Fruit fly (Drosophila melanogaster) whole organism, prepupa: ENCODE measurements around the gene CG15356.

Experiments used
- Blimp-1 ChIP-seq: fragments of 200-800 bp; sonication (Bioruptor generic); optimal IDR thresholded peaks from 3 replicates; lab custom pipeline; 2017; ENCODE audit warnings: missing biosample characterization, missing genetic modification characterization, mild to moderate bottlenecking, moderate library complexity, missing genetic modification reagents
- CG11762 ChIP-seq: fragments of 200-800 bp; sonication (Bioruptor generic); optimal IDR thresholded peaks from 3 replicates; lab custom pipeline; 2016; ENCODE audit warnings: missing biosample characterization, missing genetic modification characterization; ENCODE audit not compliant: insufficient read depth
- CG11902 ChIP-seq: fragments of 200-800 bp; sonication (Bioruptor generic); optimal IDR thresholded peaks from 3 replicates; lab custom pipeline; 2016; ENCODE audit warnings: missing biosample characterization, missing genetic modification characterization
- CG15336 ChIP-seq: fragments of 200-800 bp; sonication (Bioruptor generic); IDR thresholded peaks from 2 replicates; pipeline ENCODE4 v1.3.6; 2022; ENCODE audit warnings: missing biosample characterization, missing genetic modification characterization
- CG1621 ChIP-seq: fragments of 200-800 bp; sonication (Bioruptor generic); optimal IDR thresholded peaks from 3 replicates; lab custom pipeline; 2018; ENCODE audit warnings: missing biosample characterization, mild to moderate bottlenecking, missing genetic modification characterization
- CG16779 ChIP-seq: fragments of 200-800 bp; sonication (Bioruptor generic); optimal IDR thresholded peaks from 3 replicates; lab custom pipeline; 2017; ENCODE audit warnings: missing biosample characterization, mild to moderate bottlenecking, missing genetic modification characterization
- CG3032 ChIP-seq: fragments of 200-800 bp; optimal IDR thresholded peaks from 2 replicates; lab custom pipeline; 2019; ENCODE audit warnings: missing biosample characterization, mild to moderate bottlenecking, missing genetic modification characterization, moderate library complexity
- CG31627 ChIP-seq: fragments of 200-800 bp; sonication (Bioruptor generic); optimal IDR thresholded peaks from 3 replicates; lab custom pipeline; 2016; ENCODE audit warnings: missing biosample characterization, missing genetic modification characterization
- CG32006 ChIP-seq: fragments of 200-800 bp; sonication (Bioruptor generic); optimal IDR thresholded peaks from 3 replicates; lab custom pipeline; 2017; ENCODE audit warnings: missing biosample characterization, mild to moderate bottlenecking, missing genetic modification characterization
- CG34406 ChIP-seq: fragments of 200-800 bp; sonication (Bioruptor generic); optimal IDR thresholded peaks from 3 replicates; lab custom pipeline; 2016; ENCODE audit warnings: missing biosample characterization, missing genetic modification characterization
- CG6163 ChIP-seq: fragments of 200-800 bp; sonication (Bioruptor generic); IDR thresholded peaks from 3 replicates; pipeline ENCODE4 v1.3.6; 2022; ENCODE audit warnings: missing biosample characterization, missing genetic modification characterization
- CG6276 ChIP-seq: fragments of 200-800 bp; sonication (Bioruptor generic); optimal IDR thresholded peaks from 2 replicates; lab custom pipeline; 2017; ENCODE audit warnings: missing biosample characterization, mild to moderate bottlenecking, missing genetic modification characterization
- CG7368 ChIP-seq: fragments of 200-800 bp; sonication (Bioruptor generic); optimal IDR thresholded peaks from 3 replicates; lab custom pipeline; 2016; ENCODE audit warnings: missing biosample characterization, missing genetic modification characterization
- CG8119 ChIP-seq: fragments of 200-800 bp; sonication (Bioruptor generic); IDR thresholded peaks from 3 replicates; pipeline ENCODE4 v1.3.6; 2022; ENCODE audit warnings: missing biosample characterization, missing genetic modification characterization
- Eip75B ChIP-seq: fragments of 200-800 bp; sonication (Bioruptor generic); optimal IDR thresholded peaks from 3 replicates; lab custom pipeline; 2016; ENCODE audit warnings: missing biosample characterization, missing genetic modification characterization
- Eip78C ChIP-seq: fragments of 200-800 bp; sonication (Bioruptor generic); peaks from one replicate; lab custom pipeline; 2016; ENCODE audit warnings: missing biosample characterization, missing genetic modification characterization
- Eip93F ChIP-seq: fragments of 200-800 bp; sonication (Bioruptor generic); optimal IDR thresholded peaks from 2 replicates; lab custom pipeline; 2016; ENCODE audit warnings: missing biosample characterization, mild to moderate bottlenecking, missing genetic modification characterization
- Ets21C ChIP-seq: fragments of 200-800 bp; sonication (Bioruptor generic); optimal IDR thresholded peaks from 3 replicates; lab custom pipeline; 2016; ENCODE audit warnings: missing biosample characterization, missing genetic modification characterization
- Gug ChIP-seq: fragments of 200-800 bp; sonication (Bioruptor generic); IDR thresholded peaks from 2 replicates; pipeline ENCODE4 v1.3.6; 2022; ENCODE audit warnings: missing biosample characterization, missing genetic modification characterization
- Lpt ChIP-seq: fragments of 200-800 bp; sonication (Bioruptor generic); optimal IDR thresholded peaks from 3 replicates; lab custom pipeline; 2016; ENCODE audit warnings: missing biosample characterization, missing genetic modification characterization
- OdsH ChIP-seq: fragments of 200-800 bp; sonication (Bioruptor generic); optimal IDR thresholded peaks from 3 replicates; lab custom pipeline; 2016; ENCODE audit warnings: missing biosample characterization, missing genetic modification characterization
- Sox14 ChIP-seq: fragments of 200-800 bp; sonication (Bioruptor generic); optimal IDR thresholded peaks from 3 replicates; lab custom pipeline; 2016; ENCODE audit warnings: missing biosample characterization, missing genetic modification characterization
- Sox15 ChIP-seq: fragments of 200-800 bp; sonication (Bioruptor generic); optimal IDR thresholded peaks from 3 replicates; lab custom pipeline; 2016; ENCODE audit warnings: missing biosample characterization, missing genetic modification characterization
- achi ChIP-seq: fragments of 200-800 bp; sonication (Bioruptor generic); optimal IDR thresholded peaks from 3 replicates; lab custom pipeline; 2016; ENCODE audit warnings: missing biosample characterization, missing genetic modification characterization
- acj6 ChIP-seq: fragments of 200-800 bp; sonication (Bioruptor generic); optimal IDR thresholded peaks from 3 replicates; lab custom pipeline; 2016; ENCODE audit warnings: missing biosample characterization, missing genetic modification characterization
- cyc ChIP-seq: fragments of 200-800 bp; sonication (Bioruptor generic); optimal IDR thresholded peaks from 3 replicates; lab custom pipeline; 2016; ENCODE audit warnings: missing biosample characterization, missing genetic modification characterization
- dsx ChIP-seq: fragments of 200-800 bp; optimal IDR thresholded peaks from 3 replicates; lab custom pipeline; 2019; ENCODE audit warnings: missing biosample characterization, mild to moderate bottlenecking, missing genetic modification characterization, moderate library complexity; ENCODE audit not compliant: poor library complexity, severe bottlenecking
- eg ChIP-seq: fragments of 200-800 bp; sonication (Bioruptor generic); IDR thresholded peaks from 3 replicates; pipeline ENCODE4 v1.3.6; 2022; ENCODE audit warnings: missing biosample characterization, missing genetic modification characterization
- esn ChIP-seq: fragments of 200-800 bp; sonication (Bioruptor generic); optimal IDR thresholded peaks from 2 replicates; lab custom pipeline; 2016; ENCODE audit warnings: missing biosample characterization, mild to moderate bottlenecking, missing genetic modification characterization, moderate library complexity
- fd85E ChIP-seq: fragments of 200-800 bp; sonication (Bioruptor generic); optimal IDR thresholded peaks from 3 replicates; lab custom pipeline; 2016; ENCODE audit warnings: missing biosample characterization, missing genetic modification characterization
- net ChIP-seq: fragments of 200-800 bp; sonication (Bioruptor generic); optimal IDR thresholded peaks from 3 replicates; lab custom pipeline; 2016; ENCODE audit warnings: missing biosample characterization, missing genetic modification characterization
- pdm3 ChIP-seq: fragments of 200-800 bp; sonication (Bioruptor generic); optimal IDR thresholded peaks from 3 replicates; lab custom pipeline; 2016; ENCODE audit warnings: missing biosample characterization, missing genetic modification characterization
- salr ChIP-seq, 2 experiments: fragments of 200-800 bp; sonication (Bioruptor generic); optimal IDR thresholded peaks; 3 replicates each; lab custom pipeline; 2016 to 2018; ENCODE audit warnings: missing biosample characterization in 2 of 2, missing genetic modification characterization in 2 of 2, mild to moderate bottlenecking in 1 of 2
- spab ChIP-seq: fragments of 200-800 bp; sonication (Bioruptor generic); optimal IDR thresholded peaks from 2 replicates; lab custom pipeline; 2017; ENCODE audit warnings: missing biosample characterization, mild to moderate bottlenecking, missing genetic modification characterization, missing genetic modification reagents
- svp ChIP-seq: fragments of 200-800 bp; sonication (Bioruptor generic); peaks from one replicate; lab custom pipeline; 2016; ENCODE audit warnings: missing biosample characterization, missing genetic modification characterization
- topi ChIP-seq: fragments of 200-800 bp; sonication (Bioruptor generic); optimal IDR thresholded peaks from 3 replicates; lab custom pipeline; 2016; ENCODE audit warnings: missing biosample characterization, missing genetic modification characterization
- vri ChIP-seq: fragments of 200-800 bp; sonication (Bioruptor generic); optimal IDR thresholded peaks from 3 replicates; lab custom pipeline; 2016; ENCODE audit warnings: missing biosample characterization, mild to moderate bottlenecking, missing genetic modification characterization

The CG15356 gene

dm6 chr2L:1947959-1948358 lies 32.6 kb downstream of the CG15356 start:
- TF ChIP-seq svp, result peak; percentile 93
- TF ChIP-seq CG15336, result no peak
- TF ChIP-seq Lpt (GFP tag; lab: Kevin White, UChicago), result no peak
- TF ChIP-seq Sox14 (GFP tag; lab: Kevin White, UChicago), result no peak
- TF ChIP-seq, all 60 proteins: peak for 1

- TF ChIP-seq CG8119 (GFP tag; lab: Robert Waterston, UW), result no peak
- TF ChIP-seq topi (GFP tag; lab: Kevin White, UChicago), result no peak
- TF ChIP-seq CG7368, result no peak
- TF ChIP-seq esn (GFP tag; lab: Kevin White, UChicago), result no peak
These were observed 33.9 kb downstream of the CG15356 start, which contains the start of gene CG33673 for dm6 chr2L:1946628-1947027. TSS of gene CG33673 (minus strand) at chr2L:1946728.

dm6 chr2L:1945609-1946008 lies 34.9 kb downstream of the CG15356 start, which contains the start of gene CG15357:
TSS of gene CG15357 (minus strand) at chr2L:1945709.
- TF ChIP-seq Sox15 (GFP tag; lab: Kevin White, UChicago), result no peak
- no peak for TF ChIP-seq eg (GFP tag; lab: Robert Waterston, UW)
- TF ChIP-seq CG1621, result no peak
- no peak for TF ChIP-seq Lpt (GFP tag; lab: Kevin White, UChicago)
- no peak for TF ChIP-seq cyc (GFP tag; lab: Kevin White, UChicago)
- TF ChIP-seq CG16779, result no peak

- no peak for TF ChIP-seq net (GFP tag; lab: Kevin White, UChicago)
- peak; percentile 51 for TF ChIP-seq svp
- TF ChIP-seq, all 60 proteins: peak for 1
These were observed 36.0 kb downstream of the CG15356 start for dm6 chr2L:1944473-1945110.

DNA sequence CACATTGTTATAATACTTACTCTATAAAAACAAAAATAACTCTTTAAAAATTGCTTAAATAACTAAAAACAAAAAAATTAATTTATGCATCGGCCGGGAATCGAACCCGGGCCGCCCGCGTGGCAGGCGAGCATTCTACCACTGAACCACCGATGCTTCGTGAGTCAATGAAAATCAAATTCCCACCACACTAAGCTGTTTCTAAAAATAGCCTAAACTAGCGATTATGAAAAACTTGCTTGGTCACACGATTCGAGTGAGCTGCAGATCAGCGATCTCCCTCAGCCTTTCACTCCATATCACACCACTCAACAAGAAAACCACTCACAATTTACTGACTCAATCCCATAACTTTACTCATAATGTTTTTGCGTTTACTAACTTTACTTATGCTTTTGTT lies 42.6 kb downstream of the CG15356 start:
- TF ChIP-seq dsx (GFP tag; lab: Kevin White, UChicago) (no peak), CG32006 (GFP tag; lab: Kevin White, UChicago) (no peak), CG34406 (GFP tag; lab: Kevin White, UChicago) (no peak), CG11762 (no peak), spab (no peak), Eip78C (GFP tag; lab: Kevin White, UChicago) (no peak), Sox14 (GFP tag; lab: Kevin White, UChicago) (no peak), vri (GFP tag; lab: Kevin White, UChicago) (no peak), CG3032 (no peak), pdm3 (no peak), CG6276 (GFP tag; lab: Kevin White, UChicago) (no peak), Gug (GFP tag; lab: Robert Waterston, UW) (no peak), fd85E (GFP tag; lab: Kevin White, UChicago) (no peak), Ets21C (no peak)

dm6 chr2L:1930565-1931201 lies 49.9 kb downstream of the CG15356 start:
- TF ChIP-seq dsx (GFP tag; lab: Kevin White, UChicago) (peak; percentile 94), svp (peak; percentile 47), Eip75B (GFP tag; lab: Kevin White, UChicago) (no peak), CG31627 (GFP tag; lab: Kevin White, UChicago) (no peak)

dm6 chr2L:1927406-1927805 lies 53.1 kb downstream of the CG15356 start:
- TF ChIP-seq OdsH (GFP tag; lab: Kevin White, UChicago), result no peak
- no peak for TF ChIP-seq acj6 (GFP tag; lab: Kevin White, UChicago)
- no peak for TF ChIP-seq salr (GFP tag; optimal IDR thresholded peaks at IDR 0.05; lab: Kevin White, UChicago)
- no peak for TF ChIP-seq pdm3
- no peak for TF ChIP-seq net (GFP tag; lab: Kevin White, UChicago)
- TF ChIP-seq CG6276 (GFP tag; lab: Kevin White, UChicago), result no peak
- no peak for TF ChIP-seq Eip93F (GFP tag; lab: Kevin White, UChicago)
- no peak for TF ChIP-seq Blimp-1 (GFP tag; lab: Kevin White, UChicago)
- no peak for TF ChIP-seq dsx (GFP tag; lab: Kevin White, UChicago)
- TF ChIP-seq achi (GFP tag; lab: Kevin White, UChicago), result no peak
- TF ChIP-seq CG11902 (GFP tag; lab: Kevin White, UChicago), result no peak
- no peak for TF ChIP-seq eg (GFP tag; lab: Robert Waterston, UW)
- no peak for TF ChIP-seq svp
- no peak for TF ChIP-seq Sox14 (GFP tag; lab: Kevin White, UChicago)
- no peak for TF ChIP-seq vri (GFP tag; lab: Kevin White, UChicago)
- no peak for TF ChIP-seq topi (GFP tag; lab: Kevin White, UChicago)
- no peak for TF ChIP-seq CG6163
